Fruit fly (Drosophila melanogaster) whole organism, adult: ENCODE measurements around the gene CG11417.
A peak's percentile ranks its signal among the peaks of the same experiment; 100 is the strongest.

Source experiments
- CG11617 ChIP-seq: fragments of 200-800 bp; sonication (Bioruptor generic); optimal IDR thresholded peaks from 2 replicates; lab custom pipeline; 2017; ENCODE audit warnings: mild to moderate bottlenecking, missing biosample characterization, missing genetic modification reagents, missing genetic modification characterization
- CG12768 ChIP-seq: fragments of 200-800 bp; sonication (Bioruptor generic); optimal IDR thresholded peaks from 2 replicates; lab custom pipeline; 2017; ENCODE audit warnings: missing biosample characterization, missing genetic modification characterization, mild to moderate bottlenecking, moderate library complexity, missing genetic modification reagents
- CG14711 ChIP-seq: fragments of 200-800 bp; sonication (Bioruptor generic); optimal IDR thresholded peaks from 2 replicates; lab custom pipeline; 2018; ENCODE audit warnings: missing biosample characterization, mild to moderate bottlenecking, missing genetic modification characterization, moderate library complexity
- CG1620 ChIP-seq: fragments of 200-800 bp; sonication (Bioruptor generic); optimal IDR thresholded peaks from 2 replicates; lab custom pipeline; 2016; ENCODE audit warnings: missing biosample characterization, missing genetic modification characterization
- CG33017 ChIP-seq: fragments of 200-800 bp; sonication (Bioruptor generic); optimal IDR thresholded peaks from 2 replicates; lab custom pipeline; 2018; ENCODE audit warnings: missing biosample characterization, mild to moderate bottlenecking, missing genetic modification characterization, moderate library complexity
- CG5204 ChIP-seq: fragments of 200-800 bp; sonication (Bioruptor generic); optimal IDR thresholded peaks from 2 replicates; lab custom pipeline; 2016; ENCODE audit warnings: missing biosample characterization, missing genetic modification characterization
- CG7045 ChIP-seq: fragments of 200-800 bp; sonication (Bioruptor generic); optimal IDR thresholded peaks from 2 replicates; lab custom pipeline; 2017; ENCODE audit warnings: missing biosample characterization, mild to moderate bottlenecking, missing genetic modification characterization
- CG7101 ChIP-seq: fragments of 200-800 bp; sonication (Bioruptor generic); optimal IDR thresholded peaks from 2 replicates; lab custom pipeline; 2018; ENCODE audit warnings: missing biosample characterization, mild to moderate bottlenecking, missing genetic modification characterization, moderate library complexity
- Clk ChIP-seq: fragments of 200-800 bp; sonication (Bioruptor generic); optimal IDR thresholded peaks from 2 replicates; lab custom pipeline; 2017; ENCODE audit warnings: missing biosample characterization, missing genetic modification characterization
- Crg-1 ChIP-seq: fragments of 200-800 bp; sonication (Bioruptor generic); optimal IDR thresholded peaks from 2 replicates; lab custom pipeline; 2016; ENCODE audit warnings: missing biosample characterization, missing genetic modification characterization
- Hr96 ChIP-seq: fragments of 200-800 bp; sonication (Bioruptor generic); optimal IDR thresholded peaks from 2 replicates; lab custom pipeline; 2016; ENCODE audit warnings: missing biosample characterization, missing genetic modification characterization
- Mnt ChIP-seq: fragments of 200-800 bp; sonication (Bioruptor generic); optimal IDR thresholded peaks from 2 replicates; lab custom pipeline; 2016; ENCODE audit warnings: missing biosample characterization, mild to moderate bottlenecking, missing genetic modification characterization
- bab1 ChIP-seq: fragments of 200-800 bp; sonication (Bioruptor generic); optimal IDR thresholded peaks from 3 replicates; lab custom pipeline; 2019; ENCODE audit warnings: missing biosample characterization, mild to moderate bottlenecking, missing genetic modification characterization, moderate library complexity
- cic ChIP-seq: fragments of 200-800 bp; sonication (Bioruptor generic); optimal IDR thresholded peaks from 2 replicates; lab custom pipeline; 2017; ENCODE audit warnings: missing biosample characterization, mild to moderate bottlenecking, missing genetic modification characterization, moderate library complexity
- cnc ChIP-seq, 2 experiments: fragments of >200 bp; optimal IDR thresholded peaks; 2 replicates each; lab custom pipeline; 2017
- kay ChIP-seq: fragments of 200-800 bp; sonication (Bioruptor generic); peaks from one replicate; lab custom pipeline; 2016; ENCODE audit warnings: missing biosample characterization, missing genetic modification characterization, borderline replicate concordance
- ovo ChIP-seq: fragments of 200-800 bp; sonication (Bioruptor generic); optimal IDR thresholded peaks from 2 replicates; lab custom pipeline; 2016; ENCODE audit warnings: missing biosample characterization, missing genetic modification characterization
- pad ChIP-seq: fragments of 200-800 bp; sonication (Bioruptor generic); optimal IDR thresholded peaks from 3 replicates; lab custom pipeline; 2017; ENCODE audit warnings: missing biosample characterization, missing genetic modification characterization, mild to moderate bottlenecking, moderate library complexity, missing genetic modification reagents
- tj ChIP-seq: fragments of 200-800 bp; sonication (Bioruptor generic); optimal IDR thresholded peaks from 3 replicates; lab custom pipeline; 2017; ENCODE audit warnings: missing biosample characterization, mild to moderate bottlenecking, missing genetic modification characterization, moderate library complexity
- toe ChIP-seq: fragments of 200-800 bp; sonication (Bioruptor generic); optimal IDR thresholded peaks from 2 replicates; lab custom pipeline; 2016; ENCODE audit warnings: missing biosample characterization, missing genetic modification characterization

Gene CG11417

dm6 chrX:1322214-1322613 is 31.6 kb upstream of the CG11417 start, which contains the start of gene DAAM:
DAAM (minus strand) TSS chrX:1322362.
- TF ChIP-seq cnc (optimal IDR thresholded peaks at IDR 0.05; lab: Kevin White, UChicago) = no peak
- TF ChIP-seq CG11617 (GFP tag; lab: Kevin White, UChicago) = no peak
- TF ChIP-seq CG7101 (tag; lab: Kevin White, UChicago) = peak; percentile 19
- TF ChIP-seq kay (GFP tag; lab: Kevin White, UChicago) = no peak
- peak; percentile 37 for TF ChIP-seq CG1620 (GFP tag; lab: Kevin White, UChicago)
- no peak for TF ChIP-seq CG7045 (GFP tag; lab: Kevin White, UChicago)
- no peak for TF ChIP-seq CG14711 (tag; lab: Kevin White, UChicago)
- peak; percentile 12 for TF ChIP-seq pad (GFP tag; lab: Kevin White, UChicago)
- TF ChIP-seq CG5204 (GFP tag; lab: Kevin White, UChicago) = no peak
- TF ChIP-seq Hr96 (GFP tag; lab: Kevin White, UChicago) = no peak
- no peak for TF ChIP-seq tj (GFP tag; lab: Kevin White, UChicago)
- TF ChIP-seq ovo (GFP tag; lab: Kevin White, UChicago) = peak; percentile 75
- TF ChIP-seq cic = no peak
- TF ChIP-seq toe (GFP tag; lab: Kevin White, UChicago) = no peak
- TF ChIP-seq CG12768 (GFP tag; lab: Kevin White, UChicago) = no peak
- peak; percentile 82 for TF ChIP-seq bab1 (GFP tag; lab: Kevin White, UChicago)
- no peak for TF ChIP-seq CG33017
- TF ChIP-seq Mnt = no peak
- TF ChIP-seq Crg-1 (GFP tag; lab: Kevin White, UChicago) = peak; percentile 47
- TF ChIP-seq Clk = no peak

- no peak for TF ChIP-seq Mnt
- TF ChIP-seq Hr96 (GFP tag; lab: Kevin White, UChicago) = no peak
- TF ChIP-seq CG12768 (GFP tag; lab: Kevin White, UChicago) = no peak
- no peak for TF ChIP-seq CG14711 (tag; lab: Kevin White, UChicago)
- no peak for TF ChIP-seq CG11617 (GFP tag; lab: Kevin White, UChicago)
- no peak for TF ChIP-seq toe (GFP tag; lab: Kevin White, UChicago)
- no peak for TF ChIP-seq Crg-1 (GFP tag; lab: Kevin White, UChicago)
- no peak for TF ChIP-seq cic
Measured at dm6 chrX:1337998-1338397, 15.8 kb upstream of the CG11417 start.

dm6 chrX:1341528-1341927 is 12.3 kb upstream of the CG11417 start, which contains the start of gene CG11409:
CG11409 (minus strand) TSS chrX:1341587.
- peak; percentile 74 for TF ChIP-seq ovo (GFP tag; lab: Kevin White, UChicago)
- no peak for TF ChIP-seq cnc (optimal IDR thresholded peaks at IDR 0.05; lab: Kevin White, UChicago)
- TF ChIP-seq Hr96 (GFP tag; lab: Kevin White, UChicago) = no peak
- TF ChIP-seq CG1620 (GFP tag; lab: Kevin White, UChicago) = no peak

DNA sequence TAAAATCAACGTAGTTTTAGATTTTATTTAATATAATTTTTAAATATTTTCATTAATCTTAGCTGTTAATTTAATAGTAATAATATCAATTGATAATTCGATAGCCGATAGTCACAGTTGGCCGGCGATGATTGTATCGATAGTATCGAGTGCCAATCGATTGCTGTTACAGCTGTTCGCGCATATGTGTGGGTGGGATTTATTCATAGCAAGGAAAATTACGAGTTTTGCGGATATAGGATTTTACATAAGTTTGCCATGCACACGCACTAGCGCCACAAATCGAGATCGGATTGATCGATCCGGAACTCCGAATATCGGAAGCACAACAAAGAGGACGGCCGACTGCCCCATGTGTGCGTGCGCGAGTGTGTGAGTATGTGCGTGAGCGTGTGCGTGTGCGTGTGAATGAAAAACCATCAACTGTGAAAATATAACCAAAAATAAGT is 11.8 kb upstream of the CG11417 start, which contains the start of gene Naa30A:
Gene Naa30A, plus strand, starts transcription at position 163 of the 449 bp plus-strand sequence.
- peak; percentile 16 for TF ChIP-seq tj (GFP tag; lab: Kevin White, UChicago)
- TF ChIP-seq CG5204 (GFP tag; lab: Kevin White, UChicago) = no peak
- TF ChIP-seq Crg-1 (GFP tag; lab: Kevin White, UChicago) = no peak
- peak; percentile 1 for TF ChIP-seq cic
- no peak for TF ChIP-seq Clk
- peak; percentile 42 for TF ChIP-seq bab1 (GFP tag; lab: Kevin White, UChicago)
- TF ChIP-seq CG1620 (GFP tag; lab: Kevin White, UChicago) = no peak
- TF ChIP-seq cnc (optimal IDR thresholded peaks at IDR 0.05; lab: Kevin White, UChicago) = no peak
- TF ChIP-seq CG14711 (tag; lab: Kevin White, UChicago) = no peak
- TF ChIP-seq CG7101 (tag; lab: Kevin White, UChicago) = peak; percentile 7
- no peak for TF ChIP-seq ovo (GFP tag; lab: Kevin White, UChicago)
- peak; percentile 59 for TF ChIP-seq Mnt
- no peak for TF ChIP-seq toe (GFP tag; lab: Kevin White, UChicago)
- TF ChIP-seq CG11617 (GFP tag; lab: Kevin White, UChicago) = peak; percentile 11
- no peak for TF ChIP-seq CG12768 (GFP tag; lab: Kevin White, UChicago)

dm6 chrX:1346256-1346655 is 7.6 kb upstream of the CG11417 start, which contains the start of gene Tsp2A:
Tsp2A (plus strand) TSS chrX:1346553.
- peak; percentile 2 for TF ChIP-seq CG7101 (tag; lab: Kevin White, UChicago)
- peak; percentile 1 for TF ChIP-seq cic
- no peak for TF ChIP-seq CG1620 (GFP tag; lab: Kevin White, UChicago)
- TF ChIP-seq Mnt = peak; percentile 42

dm6 chrX:1346833-1347232 is 7.0 kb upstream of the CG11417 start:
- no peak for TF ChIP-seq CG14711 (tag; lab: Kevin White, UChicago)
- no peak for TF ChIP-seq bab1 (GFP tag; lab: Kevin White, UChicago)
- TF ChIP-seq pad (GFP tag; lab: Kevin White, UChicago) = no peak
- no peak for TF ChIP-seq CG12768 (GFP tag; lab: Kevin White, UChicago)
- TF ChIP-seq Mnt = peak; percentile 11

DNA sequence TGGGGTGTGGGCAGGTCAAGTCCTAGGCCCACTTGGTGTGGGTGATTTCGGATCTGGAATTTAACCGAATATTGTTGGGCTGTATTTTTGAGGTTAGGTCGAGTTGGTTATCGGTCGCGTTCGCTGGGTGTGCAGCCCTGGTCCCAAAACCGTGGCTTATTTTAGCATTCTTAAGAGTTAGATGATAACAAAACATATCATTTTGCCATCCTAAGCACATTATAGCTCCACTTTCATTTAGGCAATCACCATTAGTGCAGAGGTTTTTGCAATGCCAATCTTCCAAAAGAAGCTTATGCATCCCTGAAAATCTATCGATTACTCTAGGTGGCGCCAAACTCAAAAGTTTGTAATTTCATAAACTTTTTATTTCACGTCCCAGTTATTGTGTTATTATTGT is 4.6 kb upstream of the CG11417 start, which contains the start of gene MTPAP:
Gene MTPAP, minus strand, starts transcription at position 103 of the 400 bp plus-strand sequence.
- TF ChIP-seq Mnt (peak; percentile 74), CG1620 (GFP tag; lab: Kevin White, UChicago) (no peak), CG11617 (GFP tag; lab: Kevin White, UChicago) (peak; percentile 30), tj (GFP tag; lab: Kevin White, UChicago) (peak; percentile 23), bab1 (GFP tag; lab: Kevin White, UChicago) (peak; percentile 59)
